Worm (Caenorhabditis elegans) whole organism, young adult: ENCODE results near the gene F40G12.4.

Experiments
- B0261.1 ChIP-seq: sonication (generic microtip); optimal IDR thresholded peaks from 2 replicates; lab custom pipeline; 2016; ENCODE audit warnings: mild to moderate bottlenecking, missing genetic modification characterization, moderate library complexity, missing compliant biosample characterization
- C17E4.6 ChIP-seq: fragments of 200-800 bp; sonication (Bioruptor generic); IDR thresholded peaks from 2 replicates; pipeline ENCODE4 v1.3.6; 2022; ENCODE audit warnings: missing genetic modification reagents, missing genetic modification characterization, missing compliant biosample characterization
- D2030.7 ChIP-seq: fragments of 200-800 bp; sonication (Bioruptor generic); IDR thresholded peaks from 2 replicates; pipeline ENCODE4 v1.3.6; 2022; ENCODE audit warnings: missing genetic modification reagents, missing genetic modification characterization, missing compliant biosample characterization
- F33H1.4 ChIP-seq: fragments of 200-800 bp; sonication (Bioruptor generic); IDR thresholded peaks from 2 replicates; pipeline ENCODE4 v1.3.6; 2022; ENCODE audit warnings: missing genetic modification reagents, missing genetic modification characterization, missing compliant biosample characterization
- F37B4.10 ChIP-seq: fragments of 200-800 bp; sonication (Bioruptor generic); IDR thresholded peaks from 2 replicates; pipeline ENCODE4 v1.3.6; 2022; ENCODE audit warnings: missing genetic modification characterization, missing compliant biosample characterization
- F39B2.1 ChIP-seq: fragments of 200-800 bp; sonication (Bioruptor generic); IDR thresholded peaks from 2 replicates; pipeline ENCODE4 v1.3.6; 2022; ENCODE audit warnings: missing genetic modification reagents, missing genetic modification characterization, missing compliant biosample characterization
- K11D2.4 ChIP-seq: fragments of 200-800 bp; sonication (Bioruptor generic); IDR thresholded peaks from 2 replicates; pipeline ENCODE4 v1.3.6; 2022; ENCODE audit warnings: missing genetic modification reagents, missing genetic modification characterization, missing compliant biosample characterization
- Y53F4B.3 ChIP-seq: fragments of 200-800 bp; sonication (Bioruptor generic); IDR thresholded peaks from 2 replicates; pipeline ENCODE4 v1.3.6; 2022; ENCODE audit warnings: missing genetic modification reagents, missing genetic modification characterization, missing compliant biosample characterization
- Y53G8AR.9 ChIP-seq: fragments of 200-800 bp; sonication (Bioruptor generic); conservative IDR thresholded peaks from 2 replicates; pipeline ENCODE4 v1.3.6; 2022; ENCODE audit warnings: missing genetic modification reagents, missing genetic modification characterization, missing compliant biosample characterization
- Y56A3A.18 ChIP-seq: fragments of 200-800 bp; sonication (Bioruptor generic); IDR thresholded peaks from 2 replicates; pipeline ENCODE4 v1.3.6; 2022; ENCODE audit warnings: missing genetic modification reagents, missing genetic modification characterization, missing compliant biosample characterization
- Y67H2A.10 ChIP-seq: fragments of 200-800 bp; sonication (Bioruptor generic); conservative IDR thresholded peaks from 2 replicates; pipeline ENCODE4 v1.3.6; 2022; ENCODE audit warnings: missing genetic modification reagents, missing genetic modification characterization, missing compliant biosample characterization
- Y79H2A.3 ChIP-seq: fragments of 200-800 bp; sonication (Bioruptor generic); conservative IDR thresholded peaks from 2 replicates; pipeline ENCODE4 v1.3.6; 2022; ENCODE audit warnings: missing genetic modification reagents, missing genetic modification characterization, missing compliant biosample characterization
- Y95B8A.8 ChIP-seq: fragments of 200-800 bp; sonication (Bioruptor generic); IDR thresholded peaks from 2 replicates; pipeline ENCODE4 v1.3.6; 2022; ENCODE audit warnings: missing genetic modification reagents, missing genetic modification characterization, missing compliant biosample characterization
- aptf-3 ChIP-seq: fragments of 200-800 bp; sonication (Bioruptor generic); IDR thresholded peaks from 2 replicates; pipeline ENCODE4 v1.3.6; 2022; ENCODE audit warnings: missing genetic modification characterization, missing compliant biosample characterization
- attf-3 ChIP-seq: fragments of 200-800 bp; sonication (Bioruptor generic); conservative IDR thresholded peaks from 2 replicates; pipeline ENCODE4 v1.3.6; 2022; ENCODE audit warnings: missing genetic modification reagents, missing genetic modification characterization, missing compliant biosample characterization
- attf-6 ChIP-seq: fragments of 200-800 bp; sonication (Bioruptor generic); IDR thresholded peaks from 2 replicates; pipeline ENCODE4 v1.3.6; 2022; ENCODE audit warnings: missing genetic modification reagents, missing genetic modification characterization, missing compliant biosample characterization
- bed-1 ChIP-seq: fragments of 200-800 bp; sonication (Bioruptor generic); IDR thresholded peaks from 2 replicates; pipeline ENCODE4 v1.3.6; 2022; ENCODE audit warnings: missing genetic modification reagents, missing genetic modification characterization, missing compliant biosample characterization
- bed-2 ChIP-seq: fragments of 200-800 bp; sonication (Bioruptor generic); IDR thresholded peaks from 2 replicates; pipeline ENCODE4 v1.3.6; 2022; ENCODE audit warnings: missing genetic modification reagents, missing genetic modification characterization, missing compliant biosample characterization
- cebp-2 ChIP-seq: fragments of 200-800 bp; sonication (Bioruptor generic); IDR thresholded peaks from 2 replicates; pipeline ENCODE4 v1.3.6; 2022; ENCODE audit warnings: missing genetic modification characterization, missing compliant biosample characterization
- ceh-100 ChIP-seq: fragments of 200-800 bp; sonication (Bioruptor generic); IDR thresholded peaks from 2 replicates; pipeline ENCODE4 v1.3.6; 2022; ENCODE audit warnings: missing genetic modification reagents, missing genetic modification characterization, missing compliant biosample characterization
- ceh-40 ChIP-seq: fragments of 200-800 bp; sonication (Bioruptor generic); IDR thresholded peaks from 2 replicates; pipeline ENCODE4 v1.3.6; 2022; ENCODE audit warnings: missing genetic modification characterization, missing compliant biosample characterization
- ceh-58 ChIP-seq: fragments of 200-800 bp; sonication (Bioruptor generic); IDR thresholded peaks from 2 replicates; pipeline ENCODE4 v1.3.6; 2022; ENCODE audit warnings: missing genetic modification characterization, missing compliant biosample characterization
- dox-1 ChIP-seq: fragments of 200-800 bp; sonication (Bioruptor generic); IDR thresholded peaks from 2 replicates; pipeline ENCODE4 v1.3.6; 2022; ENCODE audit warnings: missing genetic modification reagents, missing genetic modification characterization, missing compliant biosample characterization
- egl-18 ChIP-seq: fragments of 200-800 bp; sonication (Bioruptor generic); IDR thresholded peaks from 2 replicates; pipeline ENCODE4 v1.3.6; 2022; ENCODE audit warnings: missing genetic modification reagents, missing genetic modification characterization, missing compliant biosample characterization
- egl-44 ChIP-seq: fragments of 200-800 bp; sonication (Bioruptor generic); IDR thresholded peaks from 2 replicates; pipeline ENCODE4 v1.3.6; 2022; ENCODE audit warnings: missing genetic modification reagents, missing genetic modification characterization, missing compliant biosample characterization
- egrh-3 ChIP-seq: fragments of 200-800 bp; sonication (Bioruptor generic); IDR thresholded peaks from 2 replicates; pipeline ENCODE4 v1.3.6; 2022; ENCODE audit warnings: missing genetic modification reagents, missing genetic modification characterization, missing compliant biosample characterization
- ekl-4 ChIP-seq: fragments of 200-800 bp; sonication (Bioruptor generic); IDR thresholded peaks from 2 replicates; pipeline ENCODE4 v1.3.6; 2022; ENCODE audit warnings: missing genetic modification reagents, missing genetic modification characterization, missing compliant biosample characterization
- fkh-3 ChIP-seq: sonication (generic microtip); optimal IDR thresholded peaks from 2 replicates; lab custom pipeline; 2016; ENCODE audit warnings: mild to moderate bottlenecking, missing genetic modification characterization, missing compliant biosample characterization
- hmg-1.2 ChIP-seq: fragments of 200-800 bp; sonication (Bioruptor generic); IDR thresholded peaks from 2 replicates; pipeline ENCODE4 v1.3.6; 2022; ENCODE audit warnings: missing genetic modification reagents, missing genetic modification characterization, missing compliant biosample characterization
- hmg-20 ChIP-seq: fragments of 200-800 bp; sonication (Bioruptor generic); IDR thresholded peaks from 2 replicates; pipeline ENCODE4 v1.3.6; 2022; ENCODE audit warnings: missing genetic modification reagents, missing genetic modification characterization, missing compliant biosample characterization
- lin-26 ChIP-seq: fragments of 200-800 bp; sonication (Bioruptor generic); IDR thresholded peaks from 2 replicates; pipeline ENCODE4 v1.3.6; 2022; ENCODE audit warnings: missing genetic modification reagents, missing genetic modification characterization, missing compliant biosample characterization
- madf-6 ChIP-seq: fragments of 200-800 bp; sonication (Bioruptor generic); IDR thresholded peaks from 2 replicates; pipeline ENCODE4 v1.3.6; 2022; ENCODE audit warnings: missing genetic modification reagents, missing genetic modification characterization, missing compliant biosample characterization
- madf-8 ChIP-seq: fragments of 200-800 bp; sonication (Bioruptor generic); conservative IDR thresholded peaks from 2 replicates; pipeline ENCODE4 v1.3.6; 2022; ENCODE audit warnings: missing genetic modification reagents, missing genetic modification characterization, missing compliant biosample characterization
- mcd-1 ChIP-seq: fragments of 200-800 bp; sonication (Bioruptor generic); IDR thresholded peaks from 2 replicates; pipeline ENCODE4 v1.3.6; 2022; ENCODE audit warnings: missing genetic modification reagents, missing genetic modification characterization, missing compliant biosample characterization
- nfyb-1 ChIP-seq: fragments of 200-800 bp; sonication (Bioruptor generic); IDR thresholded peaks from 2 replicates; pipeline ENCODE4 v1.3.6; 2022; ENCODE audit warnings: missing genetic modification reagents, missing genetic modification characterization, missing compliant biosample characterization
- nhr-120 ChIP-seq: fragments of 200-800 bp; sonication (Bioruptor generic); IDR thresholded peaks from 2 replicates; pipeline ENCODE4 v1.3.6; 2022; ENCODE audit warnings: missing genetic modification characterization, missing compliant biosample characterization
- nhr-90 ChIP-seq: sonication (generic microtip); optimal IDR thresholded peaks from 2 replicates; lab custom pipeline; 2016; ENCODE audit warnings: missing genotype, mild to moderate bottlenecking, missing genetic modification characterization, missing compliant biosample characterization
- pbrm-1 ChIP-seq: fragments of 200-800 bp; sonication (Bioruptor generic); IDR thresholded peaks from 2 replicates; pipeline ENCODE4 v1.3.6; 2022; ENCODE audit warnings: missing genetic modification reagents, missing genetic modification characterization, missing compliant biosample characterization
- rcor-1 ChIP-seq: fragments of 200-800 bp; sonication (Bioruptor generic); IDR thresholded peaks from 2 replicates; pipeline ENCODE4 v1.3.6; 2022; ENCODE audit warnings: missing genetic modification reagents, missing genetic modification characterization, missing compliant biosample characterization
- rpc-1 ChIP-seq, 2 experiments: fragments of 150-350 bp in 1 of 2; sonication (generic microtip) in 1 of 2; optimal IDR thresholded peaks; 2 replicates each; lab custom pipeline; 2014 to 2018; ENCODE audit warnings: missing biosample characterization in 1 of 2, missing genetic modification characterization in 1 of 2, missing genetic modification reagents in 1 of 2, missing genotype in 1 of 2
- sea-2 ChIP-seq: fragments of 200-800 bp; sonication (Bioruptor generic); IDR thresholded peaks from 2 replicates; pipeline ENCODE4 v1.3.6; 2022; ENCODE audit warnings: missing genetic modification characterization, missing compliant biosample characterization
- tbp1 ChIP-seq: fragments of 200-800 bp; sonication (Bioruptor generic); optimal IDR thresholded peaks from 2 replicates; lab custom pipeline; 2018; ENCODE audit warnings: mild to moderate bottlenecking, missing genetic modification characterization, missing compliant biosample characterization
- ztf-25 ChIP-seq: fragments of 200-800 bp; sonication (Bioruptor generic); IDR thresholded peaks from 2 replicates; pipeline ENCODE4 v1.3.6; 2022; ENCODE audit warnings: missing genetic modification reagents, missing genetic modification characterization, missing compliant biosample characterization
- ztf-28 ChIP-seq: fragments of 200-800 bp; sonication (Bioruptor generic); IDR thresholded peaks from 2 replicates; pipeline ENCODE4 v1.3.6; 2022; ENCODE audit warnings: missing genetic modification reagents, missing genetic modification characterization, missing compliant biosample characterization

Gene F40G12.4

DNA sequence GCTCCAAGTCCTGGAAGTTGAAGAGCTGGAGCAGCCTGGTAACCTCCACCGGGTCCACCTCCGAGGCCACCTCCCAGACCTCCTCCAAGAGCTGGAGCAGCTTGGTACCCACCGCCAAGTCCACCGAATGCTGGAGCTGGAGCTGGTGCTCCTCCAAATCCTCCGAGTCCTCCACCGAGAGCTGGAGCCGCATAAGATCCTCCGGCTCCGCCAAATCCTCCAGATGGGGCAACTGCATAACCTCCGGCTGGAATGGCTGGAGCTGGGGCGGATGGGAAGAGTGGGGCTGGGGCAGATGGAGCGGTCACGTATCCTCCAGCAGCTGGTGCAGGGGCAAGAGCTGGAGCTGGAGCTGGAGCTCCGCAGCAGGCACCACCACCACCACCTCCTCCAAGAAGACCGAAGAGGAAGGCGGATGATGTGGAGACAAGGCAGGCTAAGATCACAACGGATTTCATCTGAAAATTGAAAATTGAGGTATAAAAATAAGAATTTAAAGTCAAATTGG lies 27.8 kb downstream of the F40G12.4 start, which contains the start of gene K02E11.10:
Gene K02E11.10, minus strand, starts transcription at position 458 of the 508 bp plus-strand sequence.
- TF ChIP-seq rpc-1 (optimal IDR thresholded peaks at IDR 0.05; lab: Kevin White, UChicago) (no peak), rpc-1 (tag; optimal IDR thresholded peaks at IDR 0.05; lab: Kevin White, UChicago) (no peak), fkh-3 (peak; percentile 13), bed-1 (0 out of 2 replicates have a peak, but pooled peaks have one; percentile 28), egrh-3 (GFP tag; lab: Robert Waterston, UW) (peak; percentile 96)

DNA sequence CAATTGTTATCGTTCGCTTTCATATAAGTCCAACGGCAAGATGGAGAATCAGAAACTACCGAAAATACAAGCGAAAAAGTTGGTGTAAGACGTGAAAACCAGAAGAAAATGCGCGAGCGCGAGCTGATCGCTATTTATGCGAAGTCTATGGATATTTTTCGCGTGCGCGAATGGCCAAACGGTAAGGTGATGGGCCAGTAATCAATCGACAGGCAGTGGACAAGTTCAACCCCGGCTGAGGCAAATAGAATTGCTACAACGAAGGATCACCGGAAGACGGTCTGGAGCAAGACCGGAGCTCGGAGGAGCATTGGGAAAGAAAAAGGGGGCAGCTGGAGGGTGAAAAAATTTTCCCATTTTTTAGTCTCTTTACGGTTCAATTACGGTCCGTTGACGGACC lies 31.1 kb downstream of the F40G12.4 start:
- 0 out of 2 replicates have a peak, but pooled peaks have one; percentile 35 for TF ChIP-seq attf-3
- peak; percentile 95 for TF ChIP-seq ztf-25
- TF ChIP-seq Y53G8AR.9 (GFP tag; lab: Robert Waterston, UW): peak; percentile 64; the same call in 1 of the 2 replicates
- TF ChIP-seq hmg-1.2 (GFP tag; lab: Robert Waterston, UW): peak; percentile 72
- TF ChIP-seq Y79H2A.3 (GFP tag; lab: Robert Waterston, UW): 0 out of 2 replicates have a peak, but pooled peaks have one; percentile 18
- peak; percentile 68; the same call in 1 of the 2 replicates for TF ChIP-seq Y95B8A.8 (GFP tag; lab: Robert Waterston, UW)
- TF ChIP-seq madf-6: peak; percentile 71
- 0 out of 2 replicates have a peak, but pooled peaks have one; percentile 9 for TF ChIP-seq Y67H2A.10 (GFP tag; lab: Robert Waterston, UW)
- 0 out of 2 replicates have a peak, but pooled peaks have one; percentile 52 for TF ChIP-seq F37B4.10 (GFP tag; lab: Robert Waterston, UW)
- TF ChIP-seq F33H1.4 (GFP tag; lab: Robert Waterston, UW): peak; percentile 57
- peak; percentile 80 for TF ChIP-seq Y56A3A.18
- TF ChIP-seq K11D2.4 (GFP tag; lab: Robert Waterston, UW): 0 out of 2 replicates have a peak, but pooled peaks have one; percentile 33
- TF ChIP-seq egl-18: 0 out of 2 replicates have a peak, but pooled peaks have one; percentile 14
- peak; percentile 52 for TF ChIP-seq B0261.1 (tag; lab: Kevin White, UChicago)
- peak; percentile 84; the same call in 1 of the 2 replicates for TF ChIP-seq sea-2 (GFP tag; lab: Robert Waterston, UW)
- peak; percentile 35 for TF ChIP-seq rpc-1 (optimal IDR thresholded peaks at IDR 0.05; lab: Kevin White, UChicago)
- peak; percentile 65 for TF ChIP-seq rpc-1 (tag; optimal IDR thresholded peaks at IDR 0.05; lab: Kevin White, UChicago)
- TF ChIP-seq pbrm-1 (GFP tag; lab: Robert Waterston, UW): peak; percentile 79
- TF ChIP-seq lin-26: peak; percentile 99
- peak; percentile 90 for TF ChIP-seq aptf-3 (GFP tag; lab: Robert Waterston, UW)
- peak; percentile 95 for TF ChIP-seq ceh-58
- peak; percentile 75 for TF ChIP-seq F39B2.1 (GFP tag; lab: Robert Waterston, UW)
- TF ChIP-seq bed-1: 0 out of 2 replicates have a peak, but pooled peaks have one; percentile 78
- peak; percentile 85 for TF ChIP-seq bed-2
- TF ChIP-seq dox-1 (GFP tag; lab: Robert Waterston, UW): peak; percentile 87
- 0 out of 2 replicates have a peak, but pooled peaks have one; percentile 86 for TF ChIP-seq nhr-120
- peak; percentile 87 for TF ChIP-seq attf-6 (GFP tag; lab: Robert Waterston, UW)
- 0 out of 2 replicates have a peak, but pooled peaks have one; percentile 18 for TF ChIP-seq Y53F4B.3 (GFP tag; lab: Robert Waterston, UW)
- peak; percentile 78 for TF ChIP-seq ekl-4 (GFP tag; lab: Robert Waterston, UW)
- TF ChIP-seq ztf-28 (GFP tag; lab: Robert Waterston, UW): 0 out of 2 replicates have a peak, but pooled peaks have one; percentile 29
- TF ChIP-seq D2030.7 (GFP tag; lab: Robert Waterston, UW): peak; percentile 94
- TF ChIP-seq rcor-1: peak; percentile 59
- TF ChIP-seq tbp1 (GFP tag; lab: Kevin White, UChicago): peak; percentile 81
- TF ChIP-seq egrh-3 (GFP tag; lab: Robert Waterston, UW): peak; percentile 46
- TF ChIP-seq ceh-40 (GFP tag; lab: Robert Waterston, UW): peak; percentile 68; the same call in 1 of the 2 replicates
- TF ChIP-seq hmg-20 (GFP tag; lab: Robert Waterston, UW): peak; percentile 60; the same call in 1 of the 2 replicates
- TF ChIP-seq ceh-100 (GFP tag; lab: Robert Waterston, UW): peak; percentile 67; the same call in 1 of the 2 replicates
- TF ChIP-seq egl-44: peak; percentile 91
- peak; percentile 96 for TF ChIP-seq cebp-2 (GFP tag; lab: Robert Waterston, UW)
- peak; percentile 57; the same call in 1 of the 2 replicates for TF ChIP-seq nfyb-1 (GFP tag; lab: Robert Waterston, UW)
- TF ChIP-seq C17E4.6 (GFP tag; lab: Robert Waterston, UW): 0 out of 2 replicates have a peak, but pooled peaks have one; percentile 21
- TF ChIP-seq nhr-90 (tag; lab: Kevin White, UChicago): peak; percentile 31
- peak; percentile 61 for TF ChIP-seq mcd-1 (GFP tag; lab: Robert Waterston, UW)
- TF ChIP-seq madf-8 (GFP tag; lab: Robert Waterston, UW): peak; percentile 53
- TF ChIP-seq, all 124 proteins: peak for 43; not testable (repeated sequence) for 81
